Worm (Caenorhabditis elegans): ENCODE data around the gene F40C5.1.

ce11 chrV:3614397-3614796 is 41.9 kb downstream of the F40C5.1 start, which contains the start of gene T22F3.11:
- TF ChIP-seq ces-1 (GFP tag; optimal IDR thresholded peaks at IDR 0.05) = no peak
- no peak for TF ChIP-seq pha-4 (tag; optimal IDR thresholded peaks at IDR 0.05)
- no peak for TF ChIP-seq elt-1 (tag; optimal IDR thresholded peaks at IDR 0.05; ENCODE audit: borderline replicate concordance, insufficient read depth)
- TF ChIP-seq unc-39 (tag; optimal IDR thresholded peaks at IDR 0.05) = no peak
- no peak for TF ChIP-seq bed-3 (GFP tag; optimal IDR thresholded peaks at IDR 0.05)
